Worm (Caenorhabditis elegans): ENCODE measurements around the gene nep-1.

DNA sequence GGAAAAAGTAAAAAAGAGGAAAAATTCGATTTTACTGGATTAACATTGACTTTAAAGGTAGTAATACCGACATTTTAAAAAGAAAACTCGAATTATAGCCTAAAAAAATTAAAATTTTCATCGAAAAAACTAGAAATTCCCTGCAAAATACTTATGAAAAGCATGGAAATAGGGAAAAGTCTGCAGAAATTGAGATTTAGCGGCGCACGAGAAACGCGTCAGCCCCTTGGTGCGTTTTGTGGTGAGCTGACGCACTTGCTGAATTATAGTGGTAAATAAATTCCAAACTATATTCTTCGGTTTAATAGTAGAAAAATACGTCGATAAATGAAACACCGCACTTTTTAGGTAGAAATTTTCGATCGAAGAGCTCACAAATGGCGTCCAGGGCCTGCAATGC lies 37.5 kb upstream of the nep-1 start:
- TF ChIP-seq ceh-39 (tag; optimal IDR thresholded peaks at IDR 0.05) (no peak), pha-4 (tag; optimal IDR thresholded peaks at IDR 0.05) (peak; percentile 9), snpc-4 (tag; optimal IDR thresholded peaks at IDR 0.05) (no peak), unc-62 (GFP tag; optimal IDR thresholded peaks at IDR 0.05) (no peak), lsy-2 (tag; optimal IDR thresholded peaks at IDR 0.05) (peak; percentile 18), lin-32 (GFP tag; optimal IDR thresholded peaks at IDR 0.05) (no peak), nhr-76 (tag; optimal IDR thresholded peaks at IDR 0.05) (no peak)
